Fruit fly (Drosophila melanogaster) ovary, adult (tissue): ENCODE data around the gene mRpL4.

Source experiments
- CG17801 ChIP-seq: fragments of 200-800 bp; optimal IDR thresholded peaks from 2 replicates; lab custom pipeline; 2019; ENCODE audit warnings: missing biosample characterization, mild to moderate bottlenecking, missing genetic modification characterization, moderate library complexity; ENCODE audit not compliant: partially characterized antibody

mRpL4 gene

dm6 chr2L:16282077-16282471, 46.9 kb downstream of the mRpL4 start:
- TF ChIP-seq CG17801 (GFP tag; lab: Kevin White, UChicago) = no peak

- TF ChIP-seq CG17801 (GFP tag; lab: Kevin White, UChicago) = no peak
These were observed 47.4 kb downstream of the mRpL4 start for dm6 chr2L:16281419-16282076.

- peak; percentile 81 for TF ChIP-seq CG17801 (GFP tag; lab: Kevin White, UChicago)
These were observed 49.1 kb downstream of the mRpL4 start for dm6 chr2L:16279774-16280252.

dm6 chr2L:16278842-16279241, 50.1 kb downstream of the mRpL4 start:
- no peak for TF ChIP-seq CG17801 (GFP tag; lab: Kevin White, UChicago)
